Worm (Caenorhabditis elegans): ENCODE results near the gene rnp-2.
"Not testable (repeated sequence)": the region's sequence is repeated elsewhere in the genome, so short reads cannot be mapped to it uniquely, and the experiment has no call there.

Gene rnp-2

ce11 chrIV:4178424-4178823 is 6.5 kb downstream of the rnp-2 start, which contains the start of gene tsen-34:
TSS of gene tsen-34 (plus strand) at chrIV:4178457.
- TF ChIP-seq skn-1 (tag; optimal IDR thresholded peaks at IDR 0.05) (no peak), nhr-12 (tag; optimal IDR thresholded peaks at IDR 0.05) (no peak), nhr-129 (tag; optimal IDR thresholded peaks at IDR 0.05) (no peak), blmp-1 (tag; optimal IDR thresholded peaks at IDR 0.05; ENCODE audit: insufficient read depth) (no peak), aly-2 (tag; optimal IDR thresholded peaks at IDR 0.05) (no peak), mbf-1 (tag; optimal IDR thresholded peaks at IDR 0.05) (no peak), unc-39 (tag; optimal IDR thresholded peaks at IDR 0.05) (no peak), mdl-1 (tag; optimal IDR thresholded peaks at IDR 0.05) (no peak), ztf-11 (tag; optimal IDR thresholded peaks at IDR 0.05) (no peak)

- TF ChIP-seq lsy-2 (tag; optimal IDR thresholded peaks at IDR 0.05): peak in 1 of 2 experiments; percentile 31
Observed at ce11 chrIV:4180032-4180431, 8.2 kb downstream of the rnp-2 start.

- TF ChIP-seq gmeb-1 (tag; optimal IDR thresholded peaks at IDR 0.05): peak; percentile 48
- peak; percentile 53 to 76 for TF ChIP-seq lsy-2 (tag; optimal IDR thresholded peaks at IDR 0.05)
- TF ChIP-seq F13H6.1 (tag; optimal IDR thresholded peaks at IDR 0.05): peak; percentile 8
- TF ChIP-seq sma-9 (GFP tag; optimal IDR thresholded peaks at IDR 0.05): peak; percentile 30
- not testable (repeated sequence) for TF ChIP-seq sma-9 (tag; optimal IDR thresholded peaks at IDR 0.05)
- peak; percentile 21 for TF ChIP-seq sma-3 (GFP tag; optimal IDR thresholded peaks at IDR 0.05)
Observed at ce11 chrIV:4184767-4185166, 12.9 kb downstream of the rnp-2 start.

ce11 chrIV:4186099-4186498 is 14.2 kb downstream of the rnp-2 start, which contains the start of gene K08D10.11:
TSS of gene K08D10.11 (minus strand) at chrIV:4186199.
- TF ChIP-seq egl-27 (tag; optimal IDR thresholded peaks at IDR 0.05); peb-1 (tag; optimal IDR thresholded peaks at IDR 0.05); blmp-1 (tag; optimal IDR thresholded peaks at IDR 0.05; ENCODE audit: insufficient read depth): not testable (repeated sequence)

ce11 chrIV:4196729-4197128 is 24.9 kb downstream of the rnp-2 start, which contains the start of gene K06B9.6:
TSS of gene K06B9.6 (minus strand) at chrIV:4196829.
- TF ChIP-seq lin-13 (GFP tag; optimal IDR thresholded peaks at IDR 0.05); snpc-4 (tag; optimal IDR thresholded peaks at IDR 0.05); peb-1 (tag; optimal IDR thresholded peaks at IDR 0.05): not testable (repeated sequence)

- not testable (repeated sequence) for TF ChIP-seq aly-2 (tag; optimal IDR thresholded peaks at IDR 0.05); unc-62 (GFP tag; optimal IDR thresholded peaks at IDR 0.05); nhr-129 (tag; optimal IDR thresholded peaks at IDR 0.05)
Observed at ce11 chrIV:4197167-4197566, 25.3 kb downstream of the rnp-2 start, which contains the start of gene cyp-25A6. TSS of gene cyp-25A6 (plus strand) at chrIV:4197467.

- TF ChIP-seq sma-3 (GFP tag; optimal IDR thresholded peaks at IDR 0.05): no peak
- TF ChIP-seq nhr-6 (tag; optimal IDR thresholded peaks at IDR 0.05): no peak
- TF ChIP-seq R02D3.7 (tag; optimal IDR thresholded peaks at IDR 0.05): no peak
- TF ChIP-seq mdl-1 (tag; optimal IDR thresholded peaks at IDR 0.05): no peak
- TF ChIP-seq sem-4 (tag; optimal IDR thresholded peaks at IDR 0.05): no peak
- TF ChIP-seq unc-62 (GFP tag; optimal IDR thresholded peaks at IDR 0.05): no peak
- TF ChIP-seq snpc-4 (tag; optimal IDR thresholded peaks at IDR 0.05): no peak
- TF ChIP-seq elt-3 (tag; optimal IDR thresholded peaks at IDR 0.05): no peak
Observed at ce11 chrIV:4204275-4204674, 32.4 kb downstream of the rnp-2 start, which contains the start of gene pax-2. TSS of gene pax-2 (minus strand) at chrIV:4204375.

ce11 chrIV:4207088-4207487 is 35.2 kb downstream of the rnp-2 start, which contains the start of gene osgn-1:
TSS of gene osgn-1 (plus strand) at chrIV:4207388.
- TF ChIP-seq sma-3 (GFP tag; optimal IDR thresholded peaks at IDR 0.05): no peak
- no peak for TF ChIP-seq lin-39 (tag; optimal IDR thresholded peaks at IDR 0.05)

ce11 chrIV:4209084-4209483 is 37.2 kb downstream of the rnp-2 start:
- no peak for TF ChIP-seq zag-1 (tag; optimal IDR thresholded peaks at IDR 0.05)
- TF ChIP-seq nhr-23 (tag; optimal IDR thresholded peaks at IDR 0.05): no peak
- TF ChIP-seq snpc-4 (tag; optimal IDR thresholded peaks at IDR 0.05): no peak
- TF ChIP-seq sem-4 (tag; optimal IDR thresholded peaks at IDR 0.05): no peak
- no peak for TF ChIP-seq unc-39 (tag; optimal IDR thresholded peaks at IDR 0.05)
- TF ChIP-seq lin-39 (tag; optimal IDR thresholded peaks at IDR 0.05): no peak
- TF ChIP-seq ztf-1 (GFP tag; conservative IDR thresholded peaks at IDR 0.05): no peak
- no peak for TF ChIP-seq dmd-4 (tag; optimal IDR thresholded peaks at IDR 0.05)
- no peak for TF ChIP-seq elt-1 (tag; optimal IDR thresholded peaks at IDR 0.05)
- no peak for TF ChIP-seq sma-3 (GFP tag; optimal IDR thresholded peaks at IDR 0.05)

All from whole organism, L2 larva.